Fruit fly (Drosophila melanogaster) whole organism, embryonic: ENCODE measurements around the gene Sfp26Ad.

ENCODE experiments used
- Atf6 ChIP-seq: fragments of 200-800 bp; sonication (Bioruptor generic); IDR thresholded peaks from 2 replicates; pipeline ENCODE4 v1.3.6; 2022; ENCODE audit warnings: missing biosample characterization, missing genetic modification characterization
- CG10366 ChIP-seq: fragments of 200-800 bp; sonication (Bioruptor generic); IDR thresholded peaks from 2 replicates; pipeline ENCODE4 v1.3.6; 2022; ENCODE audit warnings: missing biosample characterization, missing genetic modification characterization
- CG10543 ChIP-seq: fragments of 200-800 bp; sonication (Bioruptor generic); optimal IDR thresholded peaks from 3 replicates; lab custom pipeline; 2017; ENCODE audit warnings: missing biosample characterization, mild to moderate bottlenecking, missing genetic modification characterization, moderate library complexity
- CG1529 ChIP-seq: fragments of 200-800 bp; sonication (Bioruptor generic); optimal IDR thresholded peaks from 3 replicates; lab custom pipeline; 2018; ENCODE audit warnings: missing biosample characterization, missing genetic modification characterization
- CG17612 ChIP-seq: fragments of 200-800 bp; sonication (Bioruptor generic); IDR thresholded peaks from 2 replicates; pipeline ENCODE4 v1.3.6; 2022; ENCODE audit warnings: missing biosample characterization, missing genetic modification characterization
- CG17802 ChIP-seq: fragments of 200-800 bp; sonication (Bioruptor generic); optimal IDR thresholded peaks from 2 replicates; lab custom pipeline; 2018; ENCODE audit warnings: missing biosample characterization, mild to moderate bottlenecking, missing genetic modification characterization, moderate library complexity
- CG18764 ChIP-seq: fragments of 200-800 bp; sonication (Bioruptor generic); optimal IDR thresholded peaks from 3 replicates; lab custom pipeline; 2016; ENCODE audit warnings: missing biosample characterization, missing genetic modification characterization
- CG31224 ChIP-seq: fragments of 200-800 bp; sonication (Bioruptor generic); IDR thresholded peaks from 2 replicates; pipeline ENCODE4 v1.3.6; 2022; ENCODE audit warnings: missing biosample characterization, missing genetic modification characterization
- CG31441 ChIP-seq: fragments of 200-800 bp; sonication (Bioruptor generic); IDR thresholded peaks from 2 replicates; pipeline ENCODE4 v1.3.6; 2022; ENCODE audit warnings: missing biosample characterization, missing genetic modification characterization
- CG4328 ChIP-seq: fragments of 200-800 bp; sonication (Bioruptor generic); optimal IDR thresholded peaks from 3 replicates; lab custom pipeline; 2017; ENCODE audit warnings: missing biosample characterization, missing genetic modification reagents, missing genetic modification characterization
- CG5245 ChIP-seq: fragments of 200-800 bp; sonication (Bioruptor generic); optimal IDR thresholded peaks from 3 replicates; lab custom pipeline; 2016; ENCODE audit warnings: missing biosample characterization, missing genetic modification characterization
- CG6254 ChIP-seq: fragments of 200-800 bp; sonication (Bioruptor generic); optimal IDR thresholded peaks from 3 replicates; lab custom pipeline; 2017; ENCODE audit warnings: mild to moderate bottlenecking, missing biosample characterization, missing genetic modification reagents, missing genetic modification characterization
- CG6813 ChIP-seq: fragments of 200-800 bp; sonication (Bioruptor generic); optimal IDR thresholded peaks from 2 replicates; lab custom pipeline; 2017; ENCODE audit warnings: missing biosample characterization, missing genetic modification characterization, mild to moderate bottlenecking, moderate library complexity, missing genetic modification reagents
- CG7556 ChIP-seq: fragments of 200-800 bp; sonication (Bioruptor generic); optimal IDR thresholded peaks from 2 replicates; lab custom pipeline; 2017; ENCODE audit warnings: missing biosample characterization, mild to moderate bottlenecking, missing genetic modification characterization
- CG7786 ChIP-seq: fragments of 200-800 bp; sonication (Bioruptor generic); optimal IDR thresholded peaks from 2 replicates; lab custom pipeline; 2016; ENCODE audit warnings: missing biosample characterization, missing genetic modification characterization
- CG8924 ChIP-seq: fragments of 200-800 bp; optimal IDR thresholded peaks from 3 replicates; lab custom pipeline; 2019; ENCODE audit warnings: missing biosample characterization, mild to moderate bottlenecking, missing genetic modification characterization, moderate library complexity
- CrebB ChIP-seq: fragments of 200-800 bp; sonication (Bioruptor generic); optimal IDR thresholded peaks from 3 replicates; lab custom pipeline; 2018; ENCODE audit warnings: missing biosample characterization, mild to moderate bottlenecking, missing genetic modification characterization
- D19A ChIP-seq: fragments of 200-800 bp; optimal IDR thresholded peaks from 3 replicates; lab custom pipeline; 2019; ENCODE audit warnings: missing biosample characterization, mild to moderate bottlenecking, missing genetic modification characterization, moderate library complexity
- Dref ChIP-seq: fragments of 200-800 bp; sonication (Bioruptor generic); IDR thresholded peaks from 2 replicates; pipeline ENCODE4 v1.3.6; 2022; ENCODE audit warnings: missing biosample characterization, missing genetic modification characterization
- E2f1 ChIP-seq: fragments of 200-800 bp; sonication (Bioruptor generic); IDR thresholded peaks from 2 replicates; pipeline ENCODE4 v1.3.6; 2022; ENCODE audit warnings: missing biosample characterization, missing genetic modification characterization
- ERR ChIP-seq: fragments of 200-800 bp; sonication (Bioruptor generic); optimal IDR thresholded peaks from 2 replicates; lab custom pipeline; 2016; ENCODE audit warnings: missing biosample characterization, missing genetic modification characterization
- Gsc ChIP-seq: fragments of 200-800 bp; sonication (Bioruptor generic); IDR thresholded peaks from 2 replicates; pipeline ENCODE4 v1.3.6; 2022; ENCODE audit warnings: missing biosample characterization, missing genetic modification characterization
- HHEX ChIP-seq: fragments of 200-800 bp; sonication (Bioruptor generic); optimal IDR thresholded peaks from 3 replicates; lab custom pipeline; 2017; ENCODE audit warnings: missing biosample characterization, mild to moderate bottlenecking, missing genetic modification characterization, missing genetic modification reagents
- HmgZ ChIP-seq: fragments of 200-800 bp; sonication (Bioruptor generic); optimal IDR thresholded peaks from 2 replicates; lab custom pipeline; 2018; ENCODE audit warnings: missing biosample characterization, mild to moderate bottlenecking, missing genetic modification characterization
- Hr3 ChIP-seq: fragments of 200-800 bp; sonication (Bioruptor generic); optimal IDR thresholded peaks from 3 replicates; lab custom pipeline; 2016; ENCODE audit warnings: missing biosample characterization, missing genetic modification characterization
- MESR4 ChIP-seq: fragments of 200-800 bp; sonication (Bioruptor generic); optimal IDR thresholded peaks from 2 replicates; lab custom pipeline; 2018; ENCODE audit warnings: missing biosample characterization, mild to moderate bottlenecking, missing genetic modification characterization, moderate library complexity
- amos ChIP-seq: fragments of 200-800 bp; sonication (Bioruptor generic); IDR thresholded peaks from 2 replicates; pipeline ENCODE4 v1.3.6; 2022; ENCODE audit warnings: missing biosample characterization, missing genetic modification characterization; ENCODE audit not compliant: partially characterized antibody
- ara ChIP-seq: fragments of 200-800 bp; sonication (Bioruptor generic); IDR thresholded peaks from 2 replicates; pipeline ENCODE4 v1.3.6; 2022; ENCODE audit warnings: missing biosample characterization, missing genetic modification characterization
- ase ChIP-seq: fragments of 200-800 bp; sonication (Bioruptor generic); IDR thresholded peaks from 3 replicates; pipeline ENCODE4 v1.3.6; 2022; ENCODE audit warnings: missing biosample characterization, missing genetic modification characterization
- chn ChIP-seq: fragments of 200-800 bp; sonication (Bioruptor generic); optimal IDR thresholded peaks from 2 replicates; lab custom pipeline; 2016; ENCODE audit warnings: missing biosample characterization, missing genetic modification characterization
- ci ChIP-seq: fragments of 200-800 bp; sonication (Bioruptor generic); IDR thresholded peaks from 3 replicates; pipeline ENCODE4 v1.3.6; 2022; ENCODE audit warnings: missing biosample characterization, missing genetic modification characterization
- crc ChIP-seq: fragments of 200-800 bp; sonication (Bioruptor generic); optimal IDR thresholded peaks from 2 replicates; lab custom pipeline; 2016; ENCODE audit warnings: missing biosample characterization, missing genetic modification characterization
- fd64A ChIP-seq: fragments of 200-800 bp; sonication (Bioruptor generic); optimal IDR thresholded peaks from 3 replicates; lab custom pipeline; 2018; ENCODE audit warnings: missing biosample characterization, mild to moderate bottlenecking, missing genetic modification characterization
- gcm2 ChIP-seq: fragments of 200-800 bp; sonication (Bioruptor generic); optimal IDR thresholded peaks from 2 replicates; lab custom pipeline; 2016; ENCODE audit warnings: missing biosample characterization, missing genetic modification characterization
- gem ChIP-seq: fragments of 200-800 bp; sonication (Bioruptor generic); optimal IDR thresholded peaks from 2 replicates; lab custom pipeline; 2019; ENCODE audit warnings: missing biosample characterization, mild to moderate bottlenecking, missing genetic modification characterization, moderate library complexity
- jigr1 ChIP-seq: fragments of 200-800 bp; sonication (Bioruptor generic); IDR thresholded peaks from 3 replicates; pipeline ENCODE4 v1.3.6; 2022; ENCODE audit warnings: missing biosample characterization, missing genetic modification characterization
- lola ChIP-seq, 3 experiments: fragments of >200 bp in 2 of 3; fragments of 200-800 bp in 1 of 3; sonication (Bioruptor generic) in 1 of 3; optimal IDR thresholded peaks; 2 replicates each; lab custom pipeline; 2017 to 2019; ENCODE audit warnings: missing biosample characterization in 3 of 3, missing genetic modification characterization in 3 of 3, mild to moderate bottlenecking in 1 of 3, moderate library complexity in 1 of 3
- nmo ChIP-seq: fragments of 200-800 bp; sonication (Bioruptor generic); optimal IDR thresholded peaks from 2 replicates; lab custom pipeline; 2018; ENCODE audit warnings: missing biosample characterization, mild to moderate bottlenecking, missing genetic modification characterization, moderate library complexity
- nom ChIP-seq: fragments of 200-800 bp; sonication (Bioruptor generic); optimal IDR thresholded peaks from 2 replicates; lab custom pipeline; 2017; ENCODE audit warnings: missing biosample characterization, missing genetic modification characterization, mild to moderate bottlenecking, moderate library complexity, missing genetic modification reagents
- otp ChIP-seq: fragments of 200-800 bp; sonication (Bioruptor generic); IDR thresholded peaks from 3 replicates; pipeline ENCODE4, ENCODE4 v1.3.6; 2022; ENCODE audit warnings: missing biosample characterization, missing genetic modification characterization
- pho ChIP-seq: fragments of 200-800 bp; sonication (Bioruptor generic); optimal IDR thresholded peaks from 2 replicates; lab custom pipeline; 2016; ENCODE audit warnings: missing biosample characterization, missing genetic modification characterization
- phol ChIP-seq: fragments of 200-800 bp; sonication (Bioruptor generic); optimal IDR thresholded peaks from 3 replicates; lab custom pipeline; 2018; ENCODE audit warnings: missing biosample characterization, mild to moderate bottlenecking, missing genetic modification characterization, moderate library complexity
- prd ChIP-seq, 3 experiments: fragments of >200 bp in 2 of 3; fragments of 200-800 bp in 1 of 3; sonication (Bioruptor generic) in 1 of 3; optimal IDR thresholded peaks in 2 of 3; IDR thresholded peaks in 1 of 3; 2 replicates in 2 of 3; 3 replicates in 1 of 3; pipeline versions ENCODE4 v1.3.6 to Lab custom; 2017 to 2022; ENCODE audit warnings: missing biosample characterization in 1 of 3, missing genetic modification characterization in 1 of 3
- row ChIP-seq: fragments of 200-800 bp; sonication (Bioruptor generic); IDR thresholded peaks from 3 replicates; pipeline ENCODE4 v1.3.6; 2022; ENCODE audit warnings: missing biosample characterization, missing genetic modification characterization
- tio ChIP-seq: fragments of 200-800 bp; sonication (Bioruptor generic); optimal IDR thresholded peaks from 2 replicates; lab custom pipeline; 2017; ENCODE audit warnings: missing biosample characterization, missing genetic modification characterization, inconsistent platforms
- trem ChIP-seq: fragments of 200-800 bp; optimal IDR thresholded peaks from 3 replicates; lab custom pipeline; 2019; ENCODE audit warnings: missing biosample characterization, mild to moderate bottlenecking, missing genetic modification characterization, moderate library complexity
- ttk ChIP-seq: fragments of 200-800 bp; sonication (Bioruptor generic); IDR thresholded peaks from 2 replicates; pipeline ENCODE4 v2.1.2; 2022; ENCODE audit warnings: missing biosample characterization, missing genetic modification characterization
- vfl ChIP-seq: fragments of 200-800 bp; sonication (Bioruptor generic); optimal IDR thresholded peaks from 2 replicates; lab custom pipeline; 2016; ENCODE audit warnings: missing biosample characterization, missing genetic modification characterization
- vnd ChIP-seq: fragments of 200-800 bp; sonication (Bioruptor generic); IDR thresholded peaks from 3 replicates; pipeline ENCODE4 v1.3.6; 2022; ENCODE audit warnings: missing biosample characterization, missing genetic modification characterization; ENCODE audit not compliant: partially characterized antibody
- yki ChIP-seq: fragments of >200 bp; optimal IDR thresholded peaks from 3 replicates; lab custom pipeline; 2018
- zfh2 ChIP-seq: fragments of 200-800 bp; sonication (Bioruptor generic); optimal IDR thresholded peaks from 2 replicates; lab custom pipeline; 2016; ENCODE audit warnings: missing biosample characterization, missing genetic modification characterization

The Sfp26Ad gene

DNA sequence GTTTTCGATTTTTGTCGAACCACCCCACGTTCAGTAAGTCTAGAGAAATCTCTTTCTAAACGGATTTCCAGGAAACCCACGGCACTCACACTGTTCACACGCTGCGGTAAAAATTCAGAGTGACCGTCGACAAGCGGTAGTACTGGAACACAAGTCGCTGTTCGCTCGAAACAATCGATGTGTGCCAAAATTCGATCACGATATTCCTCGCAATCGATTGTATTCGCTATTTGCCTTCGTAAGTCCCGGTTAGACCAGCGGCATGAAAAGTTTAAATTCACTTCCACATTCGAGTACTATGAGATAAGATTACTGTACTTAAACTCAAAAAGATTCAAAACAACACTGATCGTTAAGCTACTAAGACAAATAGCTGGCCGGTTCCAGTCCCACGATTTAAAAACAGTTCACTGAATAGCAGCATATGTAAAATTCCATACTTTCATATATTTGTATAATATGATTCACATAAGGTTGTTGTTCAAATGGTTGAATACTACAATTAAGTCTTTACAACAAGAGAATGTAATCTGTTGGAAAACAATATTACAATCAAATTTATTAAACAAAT, 37.8 kb upstream of the Sfp26Ad start, which contains the start of gene chic (continued):
- TF ChIP-seq CG1529 (GFP tag; lab: Kevin White, UChicago) (no peak), phol (tag; lab: Kevin White, UChicago) (no peak), otp (GFP tag; lab: Robert Waterston, UW) (no peak), Hr3 (GFP tag; lab: Kevin White, UChicago) (peak; percentile 6), Atf6 (GFP tag; lab: Robert Waterston, UW) (no peak), vfl (GFP tag; lab: Kevin White, UChicago) (peak; percentile 8), prd (optimal IDR thresholded peaks at IDR 0.05; lab: Kevin White, UChicago) (no peak), prd (GFP tag; IDR thresholded peaks at IDR 0.05; lab: Robert Waterston, UW) (no peak), HHEX (no peak), ci (GFP tag; lab: Robert Waterston, UW) (no peak), fd64A (GFP tag; lab: Kevin White, UChicago) (no peak), CG5245 (GFP tag; lab: Kevin White, UChicago) (no peak), CG31224 (no peak), yki (lab: Kevin White, UChicago) (no peak), MESR4 (GFP tag; lab: Kevin White, UChicago) (peak; percentile 58), ara (GFP tag; lab: Robert Waterston, UW) (no peak), CG10366 (GFP tag; lab: Robert Waterston, UW) (no peak), amos (GFP tag; lab: Robert Waterston, UW) (no peak), CG6254 (no peak), gem (peak; percentile 29), E2f1 (GFP tag; lab: Robert Waterston, UW) (no peak), CG4328 (GFP tag; lab: Kevin White, UChicago) (no peak), zfh2 (GFP tag; lab: Kevin White, UChicago) (peak; percentile 36), nom (GFP tag; lab: Kevin White, UChicago) (peak; percentile 50), crc (GFP tag; lab: Kevin White, UChicago) (peak; percentile 6), ERR (GFP tag; lab: Kevin White, UChicago) (peak; percentile 3), CG8924 (tag; lab: Kevin White, UChicago) (no peak), pho (GFP tag; lab: Kevin White, UChicago) (no peak), CG17612 (GFP tag; lab: Robert Waterston, UW) (no peak), Dref (GFP tag; lab: Robert Waterston, UW) (no peak), gcm2 (no peak), CG6813 (GFP tag; lab: Kevin White, UChicago) (no peak), CG10543 (GFP tag; lab: Kevin White, UChicago) (no peak), vnd (GFP tag; lab: Robert Waterston, UW) (no peak), CG31441 (GFP tag; lab: Robert Waterston, UW) (no peak), CrebB (tag; lab: Kevin White, UChicago) (peak; percentile 52), CG7786 (GFP tag; lab: Kevin White, UChicago) (peak; percentile 34), tio (GFP tag; lab: Kevin White, UChicago) (no peak), ttk (GFP tag; lab: Robert Waterston, UW) (no peak), nmo (no peak), chn (GFP tag; lab: Kevin White, UChicago) (no peak), CG18764 (GFP tag; lab: Kevin White, UChicago) (no peak), Gsc (GFP tag; lab: Robert Waterston, UW) (no peak), jigr1 (GFP tag; lab: Robert Waterston, UW) (no peak), row (GFP tag; lab: Robert Waterston, UW) (no peak), CG7556 (GFP tag; lab: Kevin White, UChicago) (no peak), D19A (no peak), lola (GFP tag; optimal IDR thresholded peaks at IDR 0.05; lab: Kevin White, UChicago) (no peak), CG17802 (tag; lab: Kevin White, UChicago) (peak; percentile 100), trem (peak; percentile 41), HmgZ (peak; percentile 48), ase (GFP tag; lab: Robert Waterston, UW) (no peak)
